Worm (Caenorhabditis elegans): ENCODE results near the gene CD4.11.

Gene CD4.11

DNA sequence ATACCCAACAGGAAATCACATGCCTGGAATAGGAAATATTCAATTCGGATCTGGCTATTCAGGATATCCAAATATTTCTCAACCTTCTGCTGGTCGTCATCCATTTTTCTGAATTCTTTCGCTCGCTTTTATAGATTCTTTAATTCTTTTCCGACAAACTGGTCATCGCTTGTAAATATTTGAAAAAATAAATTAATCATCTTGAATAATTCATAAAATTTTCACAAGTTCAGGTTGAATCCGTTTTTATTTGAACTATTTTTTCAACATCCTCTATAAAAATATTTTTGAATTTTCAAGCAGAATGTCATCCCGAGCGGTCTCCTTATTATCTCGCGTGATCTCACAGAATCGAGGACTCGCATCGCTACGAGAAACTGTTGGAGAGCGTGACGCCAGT lies 8.5 kb downstream of the CD4.11 start, which contains the start of gene mrpl-48:
Gene mrpl-48 (plus strand): TSS at position 301 of the 400 bp plus-strand sequence.
- no peak for TF ChIP-seq tbx-8 (GFP tag; optimal IDR thresholded peaks at IDR 0.05)
- TF ChIP-seq bed-3 (GFP tag; optimal IDR thresholded peaks at IDR 0.05), result no peak
- no peak for TF ChIP-seq unc-120 (tag; optimal IDR thresholded peaks at IDR 0.05; ENCODE audit: poor library complexity, severe bottlenecking)
- no peak for TF ChIP-seq nhr-12 (tag; optimal IDR thresholded peaks at IDR 0.05)
- no peak for TF ChIP-seq M03D4.4 (tag; optimal IDR thresholded peaks at IDR 0.05)
- no peak for TF ChIP-seq nhr-237 (tag; optimal IDR thresholded peaks at IDR 0.05)
- TF ChIP-seq elt-3 (tag; optimal IDR thresholded peaks at IDR 0.05), result no peak
- no peak for TF ChIP-seq unc-62 (GFP tag; optimal IDR thresholded peaks at IDR 0.05)
- TF ChIP-seq flh-1 (GFP tag; optimal IDR thresholded peaks at IDR 0.05), result no peak
- no peak for TF ChIP-seq mab-5 (tag; optimal IDR thresholded peaks at IDR 0.05)
- no peak for TF ChIP-seq nhr-28 (tag; optimal IDR thresholded peaks at IDR 0.05)
- no peak for TF ChIP-seq pha-4 (tag; optimal IDR thresholded peaks at IDR 0.05)
- no peak for TF ChIP-seq blmp-1 (tag; optimal IDR thresholded peaks at IDR 0.05)
- TF ChIP-seq sptf-1 (tag; optimal IDR thresholded peaks at IDR 0.05), result no peak
- TF ChIP-seq mep-1 (tag; optimal IDR thresholded peaks at IDR 0.05), result no peak
- no peak for TF ChIP-seq snpc-4 (tag; optimal IDR thresholded peaks at IDR 0.05)
- TF ChIP-seq lin-13 (tag; optimal IDR thresholded peaks at IDR 0.05), result no peak
- TF ChIP-seq ces-1 (GFP tag; optimal IDR thresholded peaks at IDR 0.05), result no peak

DNA sequence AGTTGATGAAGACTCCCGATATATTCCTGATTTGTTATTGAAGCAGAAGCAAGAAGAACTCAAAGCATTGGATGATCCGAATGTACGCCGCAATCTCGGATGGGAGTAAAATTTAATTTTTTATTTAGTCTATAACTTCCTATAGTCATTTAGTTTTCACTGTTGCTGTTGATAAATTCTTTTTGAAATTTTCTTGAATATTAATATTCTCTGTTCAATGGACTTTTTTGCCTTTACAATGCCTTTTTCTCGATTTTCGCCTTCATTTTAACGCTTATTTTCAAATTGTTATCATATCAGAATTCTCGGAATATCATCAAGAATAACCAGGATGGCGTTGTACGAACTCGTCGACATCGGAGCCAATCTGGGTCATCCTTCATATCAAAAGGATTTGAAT lies 9.4 kb downstream of the CD4.11 start, which contains the start of gene crn-2:
Gene crn-2 (plus strand): TSS at position 301 of the 400 bp plus-strand sequence.
- no peak for TF ChIP-seq flh-1 (GFP tag; optimal IDR thresholded peaks at IDR 0.05)
- no peak for TF ChIP-seq hlh-1 (tag; optimal IDR thresholded peaks at IDR 0.05)
- TF ChIP-seq nhr-2 (tag; optimal IDR thresholded peaks at IDR 0.05), result no peak
- TF ChIP-seq mab-5 (tag; optimal IDR thresholded peaks at IDR 0.05), result no peak
- no peak for TF ChIP-seq sem-2 (GFP tag; optimal IDR thresholded peaks at IDR 0.05)
- no peak for TF ChIP-seq drap-1 (GFP tag; optimal IDR thresholded peaks at IDR 0.05)
- no peak for TF ChIP-seq unc-39 (tag; optimal IDR thresholded peaks at IDR 0.05)

DNA sequence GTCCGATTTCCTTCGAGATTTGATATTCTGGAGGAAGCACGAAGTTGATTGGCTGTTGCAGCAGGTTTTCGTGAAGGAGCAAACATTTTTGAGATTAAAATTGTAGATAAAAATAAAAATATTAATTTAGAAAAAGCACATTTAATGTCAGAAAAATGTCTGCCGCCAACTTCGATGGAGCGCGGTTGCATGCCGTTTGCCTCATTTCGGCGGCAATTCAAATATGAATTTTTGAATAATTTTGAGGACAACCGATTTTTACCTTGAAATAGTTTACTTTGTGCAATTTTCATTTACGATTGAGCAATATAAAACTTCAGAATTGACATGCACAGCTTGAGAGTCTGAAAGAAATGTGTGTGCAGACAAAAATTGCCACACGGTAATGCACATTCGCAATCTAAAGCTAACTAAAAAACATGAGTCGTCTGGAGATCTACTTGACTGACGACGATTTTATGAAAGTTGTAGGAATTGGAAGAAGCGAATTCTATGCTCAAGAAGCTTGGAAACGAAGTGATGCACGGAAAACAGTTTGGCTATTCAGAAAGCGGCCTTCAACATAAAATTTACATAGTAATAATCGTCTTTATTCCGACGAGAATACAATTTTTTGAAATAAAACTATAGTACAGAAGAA lies 11.6 kb downstream of the CD4.11 start, which contains the start of gene zhit-1:
Gene zhit-1 (minus strand): TSS at position 161 of the 640 bp plus-strand sequence.
- no peak for TF ChIP-seq hlh-1 (tag; optimal IDR thresholded peaks at IDR 0.05)
- peak; percentile 28 for TF ChIP-seq mep-1 (tag; optimal IDR thresholded peaks at IDR 0.05)
- TF ChIP-seq cnd-1 (tag; optimal IDR thresholded peaks at IDR 0.05), result no peak
- TF ChIP-seq M03D4.4 (tag; optimal IDR thresholded peaks at IDR 0.05), result no peak
- no peak for TF ChIP-seq flh-1 (GFP tag; optimal IDR thresholded peaks at IDR 0.05)
- no peak for TF ChIP-seq blmp-1 (tag; optimal IDR thresholded peaks at IDR 0.05)
- TF ChIP-seq snpc-4 (tag; optimal IDR thresholded peaks at IDR 0.05), result no peak
- no peak for TF ChIP-seq nhr-2 (tag; optimal IDR thresholded peaks at IDR 0.05)
- no peak for TF ChIP-seq bed-3 (GFP tag; optimal IDR thresholded peaks at IDR 0.05)

DNA sequence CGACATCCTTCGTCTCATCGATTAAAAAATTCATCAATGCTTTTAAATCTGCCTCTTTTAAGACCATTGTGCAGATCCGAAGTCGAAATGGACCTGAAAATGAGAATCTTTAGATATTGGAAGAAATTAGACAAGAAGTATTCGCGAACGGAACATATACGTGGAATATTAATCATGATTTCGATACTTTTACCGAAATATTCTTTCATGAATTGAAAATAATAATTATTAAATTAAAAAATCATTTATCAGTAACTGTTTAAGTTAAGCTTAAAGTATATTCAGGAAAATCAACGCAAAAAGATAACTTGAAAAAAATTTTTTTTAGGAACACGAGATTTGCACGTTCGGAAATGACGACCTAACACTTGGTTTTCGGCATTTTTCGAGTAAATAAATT lies 16.3 kb downstream of the CD4.11 start, which contains the start of gene CD4.8:
Gene CD4.8 (minus strand): TSS at position 101 of the 400 bp plus-strand sequence.
- TF ChIP-seq bed-3 (GFP tag; optimal IDR thresholded peaks at IDR 0.05), result no peak

DNA sequence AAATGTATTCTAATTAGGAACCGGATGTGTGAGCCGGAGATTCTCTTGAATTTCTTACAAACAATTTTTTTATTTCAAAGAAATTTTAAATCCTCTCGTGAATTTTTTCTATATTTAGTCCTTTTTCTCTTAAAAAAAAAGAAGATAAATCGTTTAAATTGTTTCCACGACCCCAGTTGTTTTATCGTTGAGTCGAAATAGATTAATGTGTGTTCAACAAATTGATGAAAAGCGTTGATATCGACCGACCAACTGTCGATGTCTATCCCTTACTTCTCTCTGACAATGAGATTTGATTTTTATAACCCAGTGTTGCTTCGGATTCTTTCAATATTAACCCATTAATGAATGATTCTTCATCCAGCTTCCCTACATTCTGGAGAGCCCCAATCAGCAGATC lies 21.3 kb downstream of the CD4.11 start, which contains the start of gene CD4.1:
Gene CD4.1 (plus strand): TSS at position 301 of the 400 bp plus-strand sequence.
- TF ChIP-seq nhr-2 (tag; optimal IDR thresholded peaks at IDR 0.05) (no peak), hlh-1 (tag; optimal IDR thresholded peaks at IDR 0.05) (peak; percentile 12), blmp-1 (tag; optimal IDR thresholded peaks at IDR 0.05) (no peak)

DNA sequence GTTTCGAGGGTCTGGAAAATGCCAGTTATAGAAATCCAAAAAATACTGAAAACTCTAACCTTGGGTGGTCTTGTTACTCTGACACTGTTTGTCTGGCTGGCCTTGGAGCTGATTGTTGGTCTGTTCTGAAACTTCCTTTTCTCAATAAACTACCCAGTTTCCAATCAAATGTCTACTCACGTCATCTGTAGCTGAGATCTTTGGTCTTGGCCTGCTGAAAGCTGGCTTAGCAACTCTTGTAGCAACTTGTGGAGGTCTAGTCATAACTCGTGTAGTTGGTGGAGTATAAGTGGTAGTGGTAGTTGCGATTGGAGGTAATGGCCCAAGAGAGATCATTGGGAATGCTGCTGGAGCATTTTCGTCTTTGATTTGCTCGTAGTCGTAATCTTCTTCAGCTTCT lies 25.3 kb downstream of the CD4.11 start:
- no peak for TF ChIP-seq sem-2 (GFP tag; optimal IDR thresholded peaks at IDR 0.05)
- no peak for TF ChIP-seq unc-62 (GFP tag; optimal IDR thresholded peaks at IDR 0.05)
- no peak for TF ChIP-seq ces-1 (GFP tag; optimal IDR thresholded peaks at IDR 0.05)
- TF ChIP-seq tbx-8 (GFP tag; optimal IDR thresholded peaks at IDR 0.05), result no peak

DNA sequence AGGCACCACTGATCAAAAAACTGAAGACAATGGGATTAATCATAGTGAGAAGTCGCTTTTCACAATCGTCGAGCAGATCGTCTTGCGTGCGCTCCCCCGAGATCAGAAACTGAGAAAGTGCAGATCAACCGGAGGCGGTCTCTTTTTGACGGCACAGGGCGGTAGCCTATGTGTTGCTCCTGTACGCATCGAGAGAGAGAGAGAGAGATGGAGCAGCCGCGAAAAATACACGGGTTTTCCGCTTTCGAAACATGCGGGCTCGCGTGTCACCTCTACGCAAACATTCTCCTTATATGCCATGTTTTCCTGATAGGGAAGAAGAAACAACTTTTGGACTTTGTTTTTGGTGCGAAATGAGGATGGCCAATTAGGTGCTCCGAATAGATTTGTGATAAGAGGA lies 28.2 kb downstream of the CD4.11 start, which contains the start of gene lrpc-1:
Gene lrpc-1 (minus strand): TSS at position 101 of the 400 bp plus-strand sequence.
- no peak for TF ChIP-seq pha-4 (tag; optimal IDR thresholded peaks at IDR 0.05)
- TF ChIP-seq unc-62 (GFP tag; optimal IDR thresholded peaks at IDR 0.05), result no peak
- TF ChIP-seq ceh-83 (GFP tag; optimal IDR thresholded peaks at IDR 0.05), result no peak
- no peak for TF ChIP-seq sptf-1 (tag; optimal IDR thresholded peaks at IDR 0.05)
- TF ChIP-seq mab-5 (tag; optimal IDR thresholded peaks at IDR 0.05), result no peak
- no peak for TF ChIP-seq mep-1 (tag; optimal IDR thresholded peaks at IDR 0.05)
- TF ChIP-seq elt-3 (tag; optimal IDR thresholded peaks at IDR 0.05), result no peak
- no peak for TF ChIP-seq M03D4.4 (tag; optimal IDR thresholded peaks at IDR 0.05)
- no peak for TF ChIP-seq ceh-43 (GFP tag; optimal IDR thresholded peaks at IDR 0.05)
- TF ChIP-seq nhr-28 (tag; optimal IDR thresholded peaks at IDR 0.05), result no peak
- TF ChIP-seq mls-2 (tag; optimal IDR thresholded peaks at IDR 0.05), result no peak
- no peak for TF ChIP-seq bed-3 (GFP tag; optimal IDR thresholded peaks at IDR 0.05)
- TF ChIP-seq sem-2 (GFP tag; optimal IDR thresholded peaks at IDR 0.05), result no peak
- no peak for TF ChIP-seq nhr-2 (tag; optimal IDR thresholded peaks at IDR 0.05)
- TF ChIP-seq ztf-11 (tag; optimal IDR thresholded peaks at IDR 0.05), result no peak
- no peak for TF ChIP-seq nhr-12 (tag; optimal IDR thresholded peaks at IDR 0.05)
